Worm (Caenorhabditis elegans): ENCODE results near the gene glf-1.

Gene glf-1

DNA sequence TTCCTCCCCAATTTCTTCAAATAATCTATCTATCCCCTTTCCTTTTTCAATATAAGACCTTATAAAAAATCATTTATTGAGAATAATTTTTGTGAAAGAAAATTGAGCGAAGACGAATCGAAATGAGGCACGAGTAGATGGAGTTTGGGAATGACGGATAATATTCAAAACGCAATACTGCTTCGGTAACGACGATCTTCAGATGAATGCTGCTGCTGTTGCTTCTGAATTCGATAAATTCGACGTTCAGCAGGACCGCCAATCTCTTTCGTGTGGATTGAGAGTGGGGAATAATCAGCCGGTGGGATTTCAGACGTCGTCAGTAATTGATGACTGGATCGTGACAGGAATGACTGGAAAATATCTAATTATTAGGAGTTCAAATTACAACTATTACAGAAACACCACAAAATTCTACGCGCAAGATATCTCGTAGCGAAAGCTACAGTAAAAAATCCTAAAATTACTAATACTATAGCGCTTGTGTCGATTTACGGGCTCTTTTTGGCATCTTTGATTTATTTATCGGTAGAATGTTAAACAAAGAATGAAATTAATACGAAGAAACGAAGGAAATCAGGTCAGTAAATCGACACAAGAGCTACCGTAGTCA is 34.8 kb upstream of the glf-1 start:
- TF ChIP-seq snpc-1.2 (GFP tag; IDR thresholded peaks at IDR 0.05): peak; percentile 59; the same call in 1 of the 2 replicates
- TF ChIP-seq tag-97 (GFP tag; IDR thresholded peaks at IDR 0.05): no peak
- peak; percentile 58 for TF ChIP-seq F49E8.2 (tag; optimal IDR thresholded peaks at IDR 0.05; ENCODE audit: borderline replicate concordance)
- 0 out of 2 replicates have a peak, but pooled peaks have one; percentile 9 for TF ChIP-seq Y48G9A.11 (GFP tag; IDR thresholded peaks at IDR 0.05)
- no peak for TF ChIP-seq Y5F2A.4 (GFP tag; optimal IDR thresholded peaks at IDR 0.05)
- no peak for TF ChIP-seq lin-39 (tag; optimal IDR thresholded peaks at IDR 0.05)
- TF ChIP-seq lin-38 (GFP tag; IDR thresholded peaks at IDR 0.05): peak; percentile 32; the same call in 1 of the 2 replicates
- TF ChIP-seq unc-62 (GFP tag; optimal IDR thresholded peaks at IDR 0.05 in 1 of 2): peak in 1 of 2 experiments; percentile 52
- no peak for TF ChIP-seq unc-62 (tag; optimal IDR thresholded peaks at IDR 0.05)

DNA sequence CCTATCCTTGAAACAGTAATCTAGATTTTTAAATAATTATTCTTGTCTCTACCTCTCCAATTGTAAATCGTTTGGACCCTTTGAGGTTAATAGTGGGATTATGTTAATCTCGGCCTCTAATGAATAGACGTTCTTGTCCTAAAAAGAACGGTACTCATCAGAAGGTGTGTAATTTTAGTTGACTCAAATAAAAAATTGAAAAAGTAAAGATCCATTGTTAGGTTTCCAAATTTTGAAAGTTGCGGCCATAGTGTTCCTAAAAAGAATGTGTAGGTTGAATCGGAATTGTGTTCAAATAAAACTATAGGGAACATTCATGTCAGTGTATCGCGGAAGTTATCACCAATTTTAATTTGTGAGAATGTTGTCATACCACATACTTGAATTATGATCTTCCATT is 30.0 kb upstream of the glf-1 start:
- TF ChIP-seq unc-62 (GFP tag; optimal IDR thresholded peaks at IDR 0.05 in 1 of 2) (peak in 1 of 2 experiments; percentile 93), unc-62 (tag; optimal IDR thresholded peaks at IDR 0.05) (no peak), zip-11 (GFP tag; IDR thresholded peaks at IDR 0.05) (no peak)

DNA sequence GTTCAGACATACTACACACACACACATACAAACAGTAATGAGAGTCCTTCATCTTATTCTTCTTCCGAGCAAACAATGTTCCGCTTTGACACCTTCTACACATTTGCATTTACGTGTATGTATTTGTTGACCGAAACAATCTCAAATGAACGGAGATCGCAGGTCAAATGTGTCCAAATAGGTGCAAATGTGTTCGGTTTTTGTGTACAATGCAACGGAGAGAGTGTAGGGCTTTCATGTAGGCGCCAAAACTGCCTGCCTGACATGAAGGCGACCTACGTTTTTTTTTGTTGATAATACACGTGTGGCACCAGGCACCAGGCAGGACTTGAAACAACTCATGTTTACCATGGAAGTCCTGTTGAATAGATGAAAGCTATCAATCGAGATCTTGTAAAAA is 28.7 kb upstream of the glf-1 start:
- TF ChIP-seq tra-1 (GFP tag; IDR thresholded peaks at IDR 0.05) (no peak), Y105C5A.15 (GFP tag; IDR thresholded peaks at IDR 0.05) (no peak), sdz-12 (GFP tag; optimal IDR thresholded peaks at IDR 0.05) (no peak), egl-43 (GFP tag; IDR thresholded peaks at IDR 0.05) (no peak), ceh-44 (GFP tag; IDR thresholded peaks at IDR 0.05) (no peak), lin-38 (GFP tag; IDR thresholded peaks at IDR 0.05) (no peak), aha-1 (tag) (peak; percentile 66), zag-1 (tag; optimal IDR thresholded peaks at IDR 0.05) (no peak), dpl-1 (GFP tag; optimal IDR thresholded peaks at IDR 0.05) (no peak), pqm-1 (tag; optimal IDR thresholded peaks at IDR 0.05) (no peak), unc-62 (GFP tag; optimal IDR thresholded peaks at IDR 0.05 in 1 of 2) (peak in 1 of 2 experiments; percentile 91), unc-62 (tag; optimal IDR thresholded peaks at IDR 0.05) (no peak), ama-1 (optimal IDR thresholded peaks at IDR 0.05) (no peak)

DNA sequence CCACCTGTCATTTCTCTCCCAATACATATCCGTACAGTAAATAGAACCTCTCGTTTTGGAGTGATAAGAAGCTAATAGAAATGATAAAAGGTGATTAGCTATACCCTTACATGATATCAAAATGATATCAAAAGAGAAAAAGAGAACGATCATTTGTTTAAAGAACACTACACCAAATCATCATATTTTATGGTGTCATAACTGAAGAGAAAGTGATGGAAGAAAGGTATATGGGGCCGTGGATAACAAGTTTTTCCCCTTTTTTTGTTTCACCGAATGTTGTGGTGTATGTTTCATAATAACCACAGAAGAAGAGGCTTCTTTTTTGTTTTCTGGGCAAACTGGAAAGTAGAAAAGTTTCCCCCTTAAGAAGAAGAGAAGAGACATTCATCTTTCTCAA is 27.4 kb upstream of the glf-1 start:
- TF ChIP-seq nhr-28 (tag; optimal IDR thresholded peaks at IDR 0.05): peak; percentile 78
- TF ChIP-seq nhr-25 (tag; optimal IDR thresholded peaks at IDR 0.05; ENCODE audit: borderline replicate concordance, insufficient read depth): no peak
- peak; percentile 0 for TF ChIP-seq mxl-3 (GFP tag; optimal IDR thresholded peaks at IDR 0.05)

ce11 chrIV:5859876-5860275 is 25.8 kb upstream of the glf-1 start, which contains the start of gene C06E7.4:
Gene C06E7.4 (minus strand): TSS chrIV:5859976.
- peak in 1 of 2 experiments; percentile 88 for TF ChIP-seq unc-62 (GFP tag; optimal IDR thresholded peaks at IDR 0.05 in 1 of 2)
- no peak for TF ChIP-seq unc-62 (tag; optimal IDR thresholded peaks at IDR 0.05)
- TF ChIP-seq aha-1 (tag): peak; percentile 79
- TF ChIP-seq ctbp-1 (GFP tag; IDR thresholded peaks at IDR 0.05): no peak

DNA sequence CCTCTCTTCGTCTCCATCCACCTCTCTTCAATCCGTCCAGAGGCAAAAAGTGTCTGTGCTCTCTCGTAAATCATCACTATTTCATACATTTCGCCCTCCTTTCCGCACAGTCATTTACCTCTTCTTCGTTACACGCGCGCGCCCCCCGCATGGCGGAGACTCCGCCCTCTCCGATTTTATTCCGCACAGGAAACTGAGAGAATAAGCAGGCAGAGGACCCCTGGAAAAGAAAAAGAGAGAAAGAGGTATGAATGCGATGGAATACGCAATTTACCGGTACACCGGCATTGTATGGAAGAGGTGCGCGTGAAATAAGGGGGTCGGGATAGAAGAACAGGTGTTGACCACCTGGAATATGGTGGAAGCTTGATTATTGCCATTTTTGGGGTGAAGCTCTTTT is 24.9 kb upstream of the glf-1 start:
- TF ChIP-seq nhr-111 (GFP tag; optimal IDR thresholded peaks at IDR 0.05): no peak
- no peak for TF ChIP-seq daf-8 (GFP tag; IDR thresholded peaks at IDR 0.05)
- TF ChIP-seq set-16 (GFP tag; IDR thresholded peaks at IDR 0.05): no peak
- TF ChIP-seq mxl-3 (GFP tag; optimal IDR thresholded peaks at IDR 0.05): peak; percentile 73
- no peak for TF ChIP-seq pqm-1 (tag; optimal IDR thresholded peaks at IDR 0.05)

- TF ChIP-seq F26F4.8 (GFP tag; conservative IDR thresholded peaks at IDR 0.05): no peak
- TF ChIP-seq nhr-41 (GFP tag; IDR thresholded peaks at IDR 0.05): no peak
- no peak for TF ChIP-seq zfp-2 (tag; optimal IDR thresholded peaks at IDR 0.05)
- no peak for TF ChIP-seq mdl-1 (tag; optimal IDR thresholded peaks at IDR 0.05)
- no peak for TF ChIP-seq aha-1 (tag)
- TF ChIP-seq F10B5.3 (tag; optimal IDR thresholded peaks at IDR 0.05): no peak
- TF ChIP-seq duxl-1 (tag; optimal IDR thresholded peaks at IDR 0.05; ENCODE audit: poor library complexity): no peak
- TF ChIP-seq lin-1 (GFP tag; IDR thresholded peaks at IDR 0.05): no peak
- no peak for TF ChIP-seq F37D6.2 (tag; optimal IDR thresholded peaks at IDR 0.05)
- no peak for TF ChIP-seq ama-1 (optimal IDR thresholded peaks at IDR 0.05)
- no peak for TF ChIP-seq ces-1 (GFP tag; optimal IDR thresholded peaks at IDR 0.05)
- no peak for TF ChIP-seq dve-1 (tag; optimal IDR thresholded peaks at IDR 0.05; ENCODE audit: insufficient read depth)
- TF ChIP-seq ceh-28 (tag; optimal IDR thresholded peaks at IDR 0.05): no peak
- TF ChIP-seq egl-27 (tag; optimal IDR thresholded peaks at IDR 0.05): no peak
Observed at ce11 chrIV:5865818-5866217, 19.8 kb upstream of the glf-1 start, which contains the start of gene spe-27. Gene spe-27 (minus strand): TSS chrIV:5865918.

Measured in whole organism, L4 larva.